Worm (Caenorhabditis elegans): Measurements from ENCODE around the gene ZK836.3.

The ZK836.3 gene

DNA sequence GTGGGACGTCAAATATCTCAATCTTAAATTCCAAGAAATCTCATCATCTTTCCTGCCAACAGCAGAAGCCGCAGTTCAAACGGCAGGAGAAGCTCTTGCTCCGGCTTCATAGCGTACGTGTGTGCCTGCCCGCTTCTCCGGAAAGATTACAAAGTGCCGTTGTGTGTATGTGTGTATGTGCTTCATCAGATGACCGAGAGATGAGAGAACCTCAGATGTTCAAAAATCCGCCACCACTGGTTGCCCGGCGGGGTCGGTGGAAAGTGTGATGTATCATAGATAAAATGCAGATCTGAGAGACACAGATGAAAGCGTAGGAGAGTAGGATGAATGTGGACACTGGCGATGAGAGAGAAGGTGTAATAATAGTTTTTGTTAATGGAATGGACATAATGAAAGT is 37.7 kb upstream of the ZK836.3 start:
- TF ChIP-seq hmg-20 (GFP tag; IDR thresholded peaks at IDR 0.05), result no peak
- TF ChIP-seq him-1 (tag; optimal IDR thresholded peaks at IDR 0.05), result no peak

DNA sequence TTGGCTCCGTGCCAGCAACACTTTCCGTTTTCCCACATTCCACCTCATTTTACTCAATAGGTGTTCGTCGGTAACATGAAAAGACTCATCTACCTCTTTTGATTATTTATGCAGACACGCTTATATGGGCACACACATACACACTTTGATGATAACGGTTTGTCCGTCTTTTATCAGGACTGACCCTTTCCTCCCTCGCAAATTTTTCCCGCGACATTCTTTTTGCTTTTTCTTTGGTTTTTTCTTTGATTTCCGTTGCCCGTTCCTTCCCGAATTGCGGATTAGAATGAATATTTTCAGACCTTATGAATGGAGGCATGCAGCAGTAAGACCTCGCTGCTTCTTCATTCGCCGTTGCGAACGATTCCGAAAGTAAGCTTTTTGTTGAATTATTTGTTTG is 17.3 kb upstream of the ZK836.3 start, which contains the start of gene vab-8:
vab-8 (plus strand) TSS at position 301 of the 400 bp plus-strand sequence.
- peak; percentile 57 for TF ChIP-seq nhr-80 (tag; optimal IDR thresholded peaks at IDR 0.05)
- no peak for TF ChIP-seq hmg-1.2 (GFP tag; IDR thresholded peaks at IDR 0.05)

DNA sequence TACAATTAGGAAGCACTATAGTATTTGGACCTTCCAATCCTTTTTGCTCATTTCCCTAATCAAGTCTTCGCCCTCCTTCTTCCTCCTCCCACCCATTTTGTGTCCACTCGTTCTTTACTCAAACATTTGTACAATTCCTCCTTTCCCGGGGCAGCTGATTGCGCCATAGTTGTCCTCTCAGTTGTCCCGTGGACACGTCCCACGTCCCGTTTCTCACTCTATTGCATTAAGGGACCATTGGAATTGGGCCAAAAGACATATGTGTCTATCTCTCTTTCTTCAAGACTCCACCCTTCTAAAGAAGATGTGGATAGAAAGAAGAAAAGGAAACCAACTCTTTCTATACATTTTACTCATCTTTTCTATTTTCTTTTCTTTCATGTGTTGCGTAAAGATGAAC is 15.3 kb upstream of the ZK836.3 start:
- TF ChIP-seq snpc-3.4 (tag; optimal IDR thresholded peaks at IDR 0.05) (no peak), attf-3 (GFP tag; conservative IDR thresholded peaks at IDR 0.05) (no peak), nhr-27 (tag; optimal IDR thresholded peaks at IDR 0.05) (no peak), hmg-1.2 (GFP tag; IDR thresholded peaks at IDR 0.05) (no peak), ceh-58 (GFP tag; IDR thresholded peaks at IDR 0.05) (no peak), cebp-1 (GFP tag; IDR thresholded peaks at IDR 0.05) (no peak), cebp-1 (tag; optimal IDR thresholded peaks at IDR 0.05) (no peak)

DNA sequence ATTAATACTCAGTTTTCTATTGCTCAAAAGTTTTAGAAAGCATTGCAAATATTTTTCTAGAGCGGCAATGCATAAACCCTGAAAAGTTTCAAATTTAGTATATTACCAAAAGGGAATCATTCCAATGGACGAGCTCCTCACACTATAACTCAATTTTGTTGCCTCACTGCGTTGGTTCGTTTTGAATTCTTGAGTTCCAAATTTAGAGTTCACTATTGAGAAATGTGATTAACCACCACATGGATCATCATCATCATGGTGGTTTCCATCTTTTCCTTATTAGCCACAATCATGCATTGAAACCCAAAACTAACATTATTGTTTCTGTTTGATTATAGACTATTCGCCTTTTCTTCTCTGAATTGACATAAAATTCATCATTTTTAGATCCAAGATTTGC is 14.2 kb upstream of the ZK836.3 start:
- TF ChIP-seq T26A5.8 (tag; optimal IDR thresholded peaks at IDR 0.05), result no peak
- no peak for TF ChIP-seq B0019.2 (GFP tag; conservative IDR thresholded peaks at IDR 0.05)
- no peak for TF ChIP-seq cebp-2 (GFP tag; IDR thresholded peaks at IDR 0.05)

DNA sequence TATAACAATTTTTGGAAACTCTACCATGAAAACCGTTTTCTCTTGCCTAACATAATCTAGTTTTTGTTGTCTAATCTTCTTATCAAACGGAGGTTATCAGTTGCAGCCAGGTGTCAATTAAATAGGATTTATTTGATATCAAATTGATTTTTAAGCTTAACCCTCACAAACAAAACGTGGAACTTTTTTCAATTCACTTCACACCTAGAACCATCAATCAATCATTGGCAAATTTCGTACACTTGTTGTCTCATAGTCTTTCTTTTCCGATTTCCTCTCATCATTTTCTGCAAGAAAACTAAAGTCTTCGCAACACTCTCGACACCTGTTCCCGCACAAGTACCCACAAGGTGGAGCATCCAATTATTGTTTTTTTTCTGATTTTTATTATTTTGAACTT is 12.9 kb upstream of the ZK836.3 start:
- TF ChIP-seq nhr-80 (tag; optimal IDR thresholded peaks at IDR 0.05), result peak; percentile 70
- no peak for TF ChIP-seq madf-3 (GFP tag; IDR thresholded peaks at IDR 0.05)
- TF ChIP-seq nhr-179 (tag; optimal IDR thresholded peaks at IDR 0.05), result no peak
- TF ChIP-seq let-607 (tag; optimal IDR thresholded peaks at IDR 0.05), result peak; percentile 96

DNA sequence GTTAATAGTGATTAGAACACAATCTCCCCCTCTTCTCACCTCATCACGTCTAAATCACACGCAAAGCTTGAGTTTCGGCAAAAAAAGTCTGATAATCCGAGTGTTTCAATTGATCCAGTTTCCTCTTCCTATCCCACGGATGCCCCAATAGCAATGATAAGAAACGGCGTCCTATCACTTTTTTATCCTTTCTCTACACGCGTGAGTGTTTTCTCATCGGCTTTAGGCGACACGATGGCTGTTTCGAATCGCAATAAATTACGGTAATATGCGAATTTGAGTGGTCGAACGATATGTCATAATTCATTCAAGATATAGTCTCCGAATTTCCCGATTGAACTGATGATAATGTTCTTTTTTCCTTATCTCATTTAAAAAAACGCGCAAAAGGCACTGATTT is 3.7 kb upstream of the ZK836.3 start:
- TF ChIP-seq ets-4 (GFP tag; optimal IDR thresholded peaks at IDR 0.05), result no peak
- no peak for TF ChIP-seq nhr-90 (tag; optimal IDR thresholded peaks at IDR 0.05)
- no peak for TF ChIP-seq die-1 (tag; optimal IDR thresholded peaks at IDR 0.05)
- TF ChIP-seq chd-7 (tag; optimal IDR thresholded peaks at IDR 0.05), result no peak
- TF ChIP-seq lin-26 (GFP tag; IDR thresholded peaks at IDR 0.05), result no peak
- no peak for TF ChIP-seq Y67H2A.10 (GFP tag; conservative IDR thresholded peaks at IDR 0.05)
- TF ChIP-seq egl-18 (GFP tag; IDR thresholded peaks at IDR 0.05), result no peak
- no peak for TF ChIP-seq snpc-3.4 (tag; optimal IDR thresholded peaks at IDR 0.05)
- TF ChIP-seq pha-4 (tag; optimal IDR thresholded peaks at IDR 0.05), result no peak
- TF ChIP-seq repo-1 (tag; optimal IDR thresholded peaks at IDR 0.05), result no peak
- no peak for TF ChIP-seq F10E7.11 (tag; optimal IDR thresholded peaks at IDR 0.05)
- TF ChIP-seq unc-62 (GFP tag; optimal IDR thresholded peaks at IDR 0.05), result no peak
- no peak for TF ChIP-seq hsf-1 (GFP tag; IDR thresholded peaks at IDR 0.05)
- TF ChIP-seq F55B11.4 (tag; optimal IDR thresholded peaks at IDR 0.05; ENCODE audit: borderline replicate concordance, insufficient read depth), result no peak
- no peak for TF ChIP-seq Y53F4B.3 (GFP tag; IDR thresholded peaks at IDR 0.05)
- TF ChIP-seq attf-3 (GFP tag; conservative IDR thresholded peaks at IDR 0.05), result no peak
- TF ChIP-seq ama-1 (optimal IDR thresholded peaks at IDR 0.05), result no peak
- no peak for TF ChIP-seq ama-1 (GFP tag; optimal IDR thresholded peaks at IDR 0.05)
- TF ChIP-seq F37B4.10 (GFP tag; IDR thresholded peaks at IDR 0.05), result no peak
- TF ChIP-seq atf-7 (tag; optimal IDR thresholded peaks at IDR 0.05), result no peak

All from whole organism, young adult.